Fruit fly (Drosophila melanogaster) whole organism, prepupa: ENCODE data around the gene form3.

Experiments
- CG10631 ChIP-seq: fragments of 200-800 bp; sonication (Bioruptor generic); optimal IDR thresholded peaks from 2 replicates; lab custom pipeline; 2016; ENCODE audit warnings: missing biosample characterization, missing genetic modification characterization
- CG10669 ChIP-seq: fragments of 200-800 bp; sonication (Bioruptor generic); optimal IDR thresholded peaks from 3 replicates; lab custom pipeline; 2018; ENCODE audit warnings: missing biosample characterization, mild to moderate bottlenecking, missing genetic modification characterization, moderate library complexity
- CG11294 ChIP-seq: fragments of 200-800 bp; sonication (Bioruptor generic); IDR thresholded peaks from 2 replicates; pipeline ENCODE4 v1.3.6; 2022; ENCODE audit warnings: missing biosample characterization, missing genetic modification characterization
- CG11762 ChIP-seq: fragments of 200-800 bp; sonication (Bioruptor generic); optimal IDR thresholded peaks from 3 replicates; lab custom pipeline; 2016; ENCODE audit warnings: missing biosample characterization, missing genetic modification characterization; ENCODE audit not compliant: insufficient read depth
- CG11902 ChIP-seq: fragments of 200-800 bp; sonication (Bioruptor generic); optimal IDR thresholded peaks from 3 replicates; lab custom pipeline; 2016; ENCODE audit warnings: missing biosample characterization, missing genetic modification characterization
- CG15336 ChIP-seq: fragments of 200-800 bp; sonication (Bioruptor generic); IDR thresholded peaks from 2 replicates; pipeline ENCODE4 v1.3.6; 2022; ENCODE audit warnings: missing biosample characterization, missing genetic modification characterization
- CG1621 ChIP-seq: fragments of 200-800 bp; sonication (Bioruptor generic); optimal IDR thresholded peaks from 3 replicates; lab custom pipeline; 2018; ENCODE audit warnings: missing biosample characterization, mild to moderate bottlenecking, missing genetic modification characterization
- CG16779 ChIP-seq: fragments of 200-800 bp; sonication (Bioruptor generic); optimal IDR thresholded peaks from 3 replicates; lab custom pipeline; 2017; ENCODE audit warnings: missing biosample characterization, mild to moderate bottlenecking, missing genetic modification characterization
- CG3032 ChIP-seq: fragments of 200-800 bp; optimal IDR thresholded peaks from 2 replicates; lab custom pipeline; 2019; ENCODE audit warnings: missing biosample characterization, mild to moderate bottlenecking, missing genetic modification characterization, moderate library complexity
- CG31627 ChIP-seq: fragments of 200-800 bp; sonication (Bioruptor generic); optimal IDR thresholded peaks from 3 replicates; lab custom pipeline; 2016; ENCODE audit warnings: missing biosample characterization, missing genetic modification characterization
- CG32006 ChIP-seq: fragments of 200-800 bp; sonication (Bioruptor generic); optimal IDR thresholded peaks from 3 replicates; lab custom pipeline; 2017; ENCODE audit warnings: missing biosample characterization, mild to moderate bottlenecking, missing genetic modification characterization
- CG3919 ChIP-seq: fragments of 200-800 bp; sonication (Bioruptor generic); optimal IDR thresholded peaks from 3 replicates; lab custom pipeline; 2016; ENCODE audit warnings: missing biosample characterization, missing genetic modification characterization
- CG4318 ChIP-seq: fragments of 200-800 bp; sonication (Bioruptor generic); optimal IDR thresholded peaks from 3 replicates; lab custom pipeline; 2017; ENCODE audit warnings: missing biosample characterization, mild to moderate bottlenecking, missing genetic modification characterization
- CG6163 ChIP-seq: fragments of 200-800 bp; sonication (Bioruptor generic); IDR thresholded peaks from 3 replicates; pipeline ENCODE4 v1.3.6; 2022; ENCODE audit warnings: missing biosample characterization, missing genetic modification characterization
- CG6792 ChIP-seq: fragments of 200-800 bp; sonication (Bioruptor generic); optimal IDR thresholded peaks from 3 replicates; lab custom pipeline; 2016; ENCODE audit warnings: missing biosample characterization, missing genetic modification characterization
- CG6808 ChIP-seq: fragments of 200-800 bp; sonication (Bioruptor generic); optimal IDR thresholded peaks from 3 replicates; lab custom pipeline; 2017; ENCODE audit warnings: missing biosample characterization, missing genetic modification characterization, mild to moderate bottlenecking, moderate library complexity, missing genetic modification reagents
- CG6854 ChIP-seq: fragments of 200-800 bp; sonication (Bioruptor generic); optimal IDR thresholded peaks from 2 replicates; lab custom pipeline; 2017; ENCODE audit warnings: missing biosample characterization, mild to moderate bottlenecking, missing genetic modification characterization
- CG7368 ChIP-seq: fragments of 200-800 bp; sonication (Bioruptor generic); optimal IDR thresholded peaks from 3 replicates; lab custom pipeline; 2016; ENCODE audit warnings: missing biosample characterization, missing genetic modification characterization
- CG8119 ChIP-seq: fragments of 200-800 bp; sonication (Bioruptor generic); IDR thresholded peaks from 3 replicates; pipeline ENCODE4 v1.3.6; 2022; ENCODE audit warnings: missing biosample characterization, missing genetic modification characterization
- CG8319 ChIP-seq: fragments of 200-800 bp; sonication (Bioruptor generic); optimal IDR thresholded peaks from 3 replicates; lab custom pipeline; 2016; ENCODE audit warnings: missing biosample characterization, missing genetic modification characterization
- CG9139 ChIP-seq: fragments of 200-800 bp; sonication (Bioruptor generic); optimal IDR thresholded peaks from 3 replicates; lab custom pipeline; 2017; ENCODE audit warnings: missing biosample characterization, mild to moderate bottlenecking, missing genetic modification characterization
- Eip75B ChIP-seq: fragments of 200-800 bp; sonication (Bioruptor generic); optimal IDR thresholded peaks from 3 replicates; lab custom pipeline; 2016; ENCODE audit warnings: missing biosample characterization, missing genetic modification characterization
- Eip93F ChIP-seq: fragments of 200-800 bp; sonication (Bioruptor generic); optimal IDR thresholded peaks from 2 replicates; lab custom pipeline; 2016; ENCODE audit warnings: missing biosample characterization, mild to moderate bottlenecking, missing genetic modification characterization
- Ets21C ChIP-seq: fragments of 200-800 bp; sonication (Bioruptor generic); optimal IDR thresholded peaks from 3 replicates; lab custom pipeline; 2016; ENCODE audit warnings: missing biosample characterization, missing genetic modification characterization
- Ets96B ChIP-seq: fragments of 200-800 bp; optimal IDR thresholded peaks from 2 replicates; lab custom pipeline; 2019; ENCODE audit warnings: missing biosample characterization, mild to moderate bottlenecking, missing genetic modification characterization, moderate library complexity
- Gug ChIP-seq: fragments of 200-800 bp; sonication (Bioruptor generic); IDR thresholded peaks from 2 replicates; pipeline ENCODE4 v1.3.6; 2022; ENCODE audit warnings: missing biosample characterization, missing genetic modification characterization
- Hr39 ChIP-seq: fragments of 200-800 bp; sonication (Bioruptor generic); optimal IDR thresholded peaks from 2 replicates; lab custom pipeline; 2016; ENCODE audit warnings: missing biosample characterization, missing genetic modification characterization
- Hr4 ChIP-seq: fragments of 200-800 bp; sonication (Bioruptor generic); optimal IDR thresholded peaks from 3 replicates; lab custom pipeline; 2016; ENCODE audit warnings: missing biosample characterization, missing genetic modification characterization
- Lpt ChIP-seq: fragments of 200-800 bp; sonication (Bioruptor generic); optimal IDR thresholded peaks from 3 replicates; lab custom pipeline; 2016; ENCODE audit warnings: missing biosample characterization, missing genetic modification characterization
- Met ChIP-seq: fragments of 200-800 bp; sonication (Bioruptor generic); optimal IDR thresholded peaks from 3 replicates; lab custom pipeline; 2016; ENCODE audit warnings: missing biosample characterization, missing genetic modification characterization
- OdsH ChIP-seq: fragments of 200-800 bp; sonication (Bioruptor generic); optimal IDR thresholded peaks from 3 replicates; lab custom pipeline; 2016; ENCODE audit warnings: missing biosample characterization, missing genetic modification characterization
- Smox ChIP-seq: fragments of 200-800 bp; sonication (Bioruptor generic); optimal IDR thresholded peaks from 3 replicates; lab custom pipeline; 2016; ENCODE audit warnings: missing biosample characterization, missing genetic modification characterization
- Sox102F ChIP-seq: fragments of 200-800 bp; sonication (Bioruptor generic); optimal IDR thresholded peaks from 2 replicates; lab custom pipeline; 2016; ENCODE audit warnings: missing biosample characterization, mild to moderate bottlenecking, missing genetic modification characterization
- Sox14 ChIP-seq: fragments of 200-800 bp; sonication (Bioruptor generic); optimal IDR thresholded peaks from 3 replicates; lab custom pipeline; 2016; ENCODE audit warnings: missing biosample characterization, missing genetic modification characterization
- Sox15 ChIP-seq: fragments of 200-800 bp; sonication (Bioruptor generic); optimal IDR thresholded peaks from 3 replicates; lab custom pipeline; 2016; ENCODE audit warnings: missing biosample characterization, missing genetic modification characterization
- achi ChIP-seq: fragments of 200-800 bp; sonication (Bioruptor generic); optimal IDR thresholded peaks from 3 replicates; lab custom pipeline; 2016; ENCODE audit warnings: missing biosample characterization, missing genetic modification characterization
- acj6 ChIP-seq: fragments of 200-800 bp; sonication (Bioruptor generic); optimal IDR thresholded peaks from 3 replicates; lab custom pipeline; 2016; ENCODE audit warnings: missing biosample characterization, missing genetic modification characterization
- cyc ChIP-seq: fragments of 200-800 bp; sonication (Bioruptor generic); optimal IDR thresholded peaks from 3 replicates; lab custom pipeline; 2016; ENCODE audit warnings: missing biosample characterization, missing genetic modification characterization
- dac ChIP-seq: fragments of 200-800 bp; sonication (Bioruptor generic); optimal IDR thresholded peaks from 2 replicates; lab custom pipeline; 2017; ENCODE audit warnings: missing biosample characterization, mild to moderate bottlenecking, missing genetic modification characterization
- dsx ChIP-seq: fragments of 200-800 bp; optimal IDR thresholded peaks from 3 replicates; lab custom pipeline; 2019; ENCODE audit warnings: missing biosample characterization, mild to moderate bottlenecking, missing genetic modification characterization, moderate library complexity; ENCODE audit not compliant: poor library complexity, severe bottlenecking
- eg ChIP-seq: fragments of 200-800 bp; sonication (Bioruptor generic); IDR thresholded peaks from 3 replicates; pipeline ENCODE4 v1.3.6; 2022; ENCODE audit warnings: missing biosample characterization, missing genetic modification characterization
- esn ChIP-seq: fragments of 200-800 bp; sonication (Bioruptor generic); optimal IDR thresholded peaks from 2 replicates; lab custom pipeline; 2016; ENCODE audit warnings: missing biosample characterization, mild to moderate bottlenecking, missing genetic modification characterization, moderate library complexity
- fd59A ChIP-seq: fragments of 200-800 bp; sonication (Bioruptor generic); optimal IDR thresholded peaks from 2 replicates; lab custom pipeline; 2017; ENCODE audit warnings: missing biosample characterization, mild to moderate bottlenecking, missing genetic modification characterization, missing genetic modification reagents
- fd85E ChIP-seq: fragments of 200-800 bp; sonication (Bioruptor generic); optimal IDR thresholded peaks from 3 replicates; lab custom pipeline; 2016; ENCODE audit warnings: missing biosample characterization, missing genetic modification characterization
- fkh ChIP-seq: fragments of 200-800 bp; sonication (Bioruptor generic); optimal IDR thresholded peaks from 3 replicates; lab custom pipeline; 2017; ENCODE audit warnings: missing biosample characterization, mild to moderate bottlenecking, missing genetic modification characterization, moderate library complexity
- lz ChIP-seq: fragments of 200-800 bp; sonication (Bioruptor generic); optimal IDR thresholded peaks from 3 replicates; lab custom pipeline; 2016; ENCODE audit warnings: missing biosample characterization, missing genetic modification characterization
- pdm3 ChIP-seq: fragments of 200-800 bp; sonication (Bioruptor generic); optimal IDR thresholded peaks from 3 replicates; lab custom pipeline; 2016; ENCODE audit warnings: missing biosample characterization, missing genetic modification characterization
- salr ChIP-seq, 2 experiments: fragments of 200-800 bp; sonication (Bioruptor generic); optimal IDR thresholded peaks; 3 replicates each; lab custom pipeline; 2016 to 2018; ENCODE audit warnings: missing biosample characterization in 2 of 2, missing genetic modification characterization in 2 of 2, mild to moderate bottlenecking in 1 of 2
- spab ChIP-seq: fragments of 200-800 bp; sonication (Bioruptor generic); optimal IDR thresholded peaks from 2 replicates; lab custom pipeline; 2017; ENCODE audit warnings: missing biosample characterization, mild to moderate bottlenecking, missing genetic modification characterization, missing genetic modification reagents
- ss ChIP-seq, 2 experiments: fragments of 200-800 bp; sonication (Bioruptor generic); optimal IDR thresholded peaks; 2 replicates in 1 of 2; 3 replicates in 1 of 2; lab custom pipeline; 2017 to 2018; ENCODE audit warnings: mild to moderate bottlenecking in 2 of 2, missing biosample characterization in 2 of 2, missing genetic modification characterization in 2 of 2, moderate library complexity in 1 of 2
- topi ChIP-seq: fragments of 200-800 bp; sonication (Bioruptor generic); optimal IDR thresholded peaks from 3 replicates; lab custom pipeline; 2016; ENCODE audit warnings: missing biosample characterization, missing genetic modification characterization
- vri ChIP-seq: fragments of 200-800 bp; sonication (Bioruptor generic); optimal IDR thresholded peaks from 3 replicates; lab custom pipeline; 2016; ENCODE audit warnings: missing biosample characterization, mild to moderate bottlenecking, missing genetic modification characterization

form3 gene

dm6 chr3L:7137613-7138189, 43.1 kb downstream of the form3 start:
- TF ChIP-seq fd59A (GFP tag; lab: Kevin White, UChicago) (no peak), spab (GFP tag; lab: Kevin White, UChicago) (no peak), pdm3 (no peak), Ets21C (no peak), dac (GFP tag; lab: Kevin White, UChicago) (no peak), CG11902 (GFP tag; lab: Kevin White, UChicago) (no peak), CG6808 (GFP tag; lab: Kevin White, UChicago) (no peak), eg (GFP tag; lab: Robert Waterston, UW) (0 out of 3 replicates have a peak, but pooled peaks have one; percentile 18), Hr4 (GFP tag; lab: Kevin White, UChicago) (no peak), vri (GFP tag; lab: Kevin White, UChicago) (peak; percentile 88), CG15336 (GFP tag; lab: Robert Waterston, UW) (no peak), CG1621 (tag; lab: Kevin White, UChicago) (no peak), cyc (GFP tag; lab: Kevin White, UChicago) (no peak), Eip93F (GFP tag; lab: Kevin White, UChicago) (no peak), Hr39 (no peak), CG9139 (GFP tag; lab: Kevin White, UChicago) (no peak), CG31627 (GFP tag; lab: Kevin White, UChicago) (no peak), Sox14 (GFP tag; lab: Kevin White, UChicago) (no peak), ss (GFP tag; optimal IDR thresholded peaks at IDR 0.05; lab: Kevin White, UChicago) (peak in 1 of 2 experiments; percentile 57), Met (no peak), CG16779 (tag; lab: Kevin White, UChicago) (no peak), CG6792 (GFP tag; lab: Kevin White, UChicago) (no peak), lz (no peak), CG11762 (GFP tag; lab: Kevin White, UChicago) (no peak), Gug (GFP tag; lab: Robert Waterston, UW) (no peak), Smox (GFP tag; lab: Kevin White, UChicago) (no peak), CG7368 (GFP tag; lab: Kevin White, UChicago) (no peak), CG11294 (GFP tag; lab: Robert Waterston, UW) (no peak), CG32006 (GFP tag; lab: Kevin White, UChicago) (no peak), CG3919 (GFP tag; lab: Kevin White, UChicago) (no peak), fkh (GFP tag; lab: Kevin White, UChicago) (no peak), CG3032 (tag; lab: Kevin White, UChicago) (no peak), CG10669 (no peak), CG8319 (GFP tag; lab: Kevin White, UChicago) (no peak), CG8119 (GFP tag; lab: Robert Waterston, UW) (no peak; the same call in 2 of the 3 replicates), esn (GFP tag; lab: Kevin White, UChicago) (no peak), topi (GFP tag; lab: Kevin White, UChicago) (no peak), Lpt (GFP tag; lab: Kevin White, UChicago) (peak; percentile 47), Ets96B (no peak), Eip75B (no peak), Sox15 (GFP tag; lab: Kevin White, UChicago) (no peak), salr (GFP tag; optimal IDR thresholded peaks at IDR 0.05; lab: Kevin White, UChicago) (no peak), OdsH (GFP tag; lab: Kevin White, UChicago) (no peak), dsx (GFP tag; lab: Kevin White, UChicago) (peak; percentile 17), CG10631 (GFP tag; lab: Kevin White, UChicago) (no peak), fd85E (GFP tag; lab: Kevin White, UChicago) (no peak), CG4318 (GFP tag; lab: Kevin White, UChicago) (no peak), CG6854 (GFP tag; lab: Kevin White, UChicago) (peak; percentile 51), Sox102F (no peak), acj6 (GFP tag; lab: Kevin White, UChicago) (no peak), CG6163 (GFP tag; lab: Robert Waterston, UW) (0 out of 3 replicates have a peak, but pooled peaks have one; percentile 37), achi (no peak)
